Fruit fly (Drosophila melanogaster): Measurements from ENCODE around the gene Cds.
A peak's percentile ranks its signal among the peaks of the same experiment; 100 is the strongest.

Gene Cds

DNA sequence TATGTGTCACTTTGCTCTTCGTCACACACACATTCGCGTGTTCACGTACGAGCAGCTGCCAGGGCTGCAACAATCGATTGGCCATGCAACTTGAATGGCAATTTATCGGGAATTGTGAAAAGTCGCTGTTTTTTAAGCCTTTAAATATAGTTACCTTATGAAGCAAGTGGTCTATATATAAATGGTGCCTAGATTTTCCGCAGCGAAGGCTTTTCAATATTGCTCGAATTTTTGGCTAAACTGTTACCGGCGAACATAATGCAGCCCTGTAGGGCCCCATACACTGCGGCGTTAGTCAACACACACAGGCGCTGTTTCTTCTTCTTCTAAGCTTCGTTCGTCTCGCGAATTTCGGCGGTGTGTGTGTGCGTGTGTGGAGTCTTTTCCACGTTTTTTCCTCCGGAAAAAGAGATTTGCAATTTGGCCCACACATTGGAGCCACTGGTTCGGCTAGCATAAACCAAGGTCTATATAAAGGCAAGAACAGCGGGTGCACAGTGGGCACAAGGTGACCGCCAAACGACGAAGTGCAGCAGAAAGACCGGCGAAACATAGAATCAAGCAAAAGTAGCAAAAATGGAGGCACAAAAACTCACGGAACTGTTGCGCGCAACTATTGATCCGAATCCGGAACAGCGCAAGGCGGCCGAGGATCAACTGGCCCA is 11.6 kb upstream of the Cds start, which contains the start of the genes Arp3 and msk (continued):
- peak; percentile 72 for TF ChIP-seq CG18476 (GFP tag; optimal IDR thresholded peaks at IDR 0.05)
- TF ChIP-seq Atf6 (GFP tag; IDR thresholded peaks at IDR 0.05) = peak; percentile 67
- 0 out of 3 replicates have a peak, but pooled peaks have one; percentile 55 for TF ChIP-seq CG2199 (GFP tag; IDR thresholded peaks at IDR 0.05)
- peak; percentile 88 for TF ChIP-seq lab (GFP tag; optimal IDR thresholded peaks at IDR 0.05)
- TF ChIP-seq ato (GFP tag; IDR thresholded peaks at IDR 0.05; ENCODE audit: partially characterized antibody) = no peak
- TF ChIP-seq CG1529 (GFP tag; optimal IDR thresholded peaks at IDR 0.05) = no peak
- TF ChIP-seq CG33557 (GFP tag; optimal IDR thresholded peaks at IDR 0.05) = peak; percentile 56
- TF ChIP-seq Doc3 (GFP tag; IDR thresholded peaks at IDR 0.05; ENCODE audit: partially characterized antibody) = peak; percentile 35; the same call in 2 of the 3 replicates
- TF ChIP-seq PHDP (tag; optimal IDR thresholded peaks at IDR 0.05) = peak; percentile 70
- peak; percentile 67 for TF ChIP-seq CG10209 (GFP tag; optimal IDR thresholded peaks at IDR 0.05)
- TF ChIP-seq B-H2 (GFP tag; optimal IDR thresholded peaks at IDR 0.05) = peak; percentile 91
- peak; percentile 25; the same call in 1 of the 2 replicates for TF ChIP-seq CG14014 (GFP tag; IDR thresholded peaks at IDR 0.05)
- peak; percentile 83 for TF ChIP-seq Deaf1 (tag; optimal IDR thresholded peaks at IDR 0.05)
- no peak for TF ChIP-seq tna (GFP tag; IDR thresholded peaks at IDR 0.05; ENCODE audit: partially characterized antibody)
- peak in 1 of 3 experiments; percentile 64 for TF ChIP-seq lola (GFP tag; optimal IDR thresholded peaks at IDR 0.05)
- peak; percentile 87 for TF ChIP-seq Camta (GFP tag; optimal IDR thresholded peaks at IDR 0.05)
- TF ChIP-seq tup (GFP tag; optimal IDR thresholded peaks at IDR 0.05) = peak; percentile 78
- no peak for TF ChIP-seq mld (GFP tag; IDR thresholded peaks at IDR 0.05; ENCODE audit: partially characterized antibody)
- peak; percentile 83 for TF ChIP-seq CG11456 (GFP tag; IDR thresholded peaks at IDR 0.05)
- TF ChIP-seq CG13424 (tag; optimal IDR thresholded peaks at IDR 0.05) = peak; percentile 77
- peak; percentile 76 for TF ChIP-seq Mes4 (GFP tag; optimal IDR thresholded peaks at IDR 0.05)
- peak; percentile 99 for TF ChIP-seq CG17385 (GFP tag; optimal IDR thresholded peaks at IDR 0.05)
- 0 out of 2 replicates have a peak, but pooled peaks have one; percentile 33 for TF ChIP-seq sim (GFP tag; IDR thresholded peaks at IDR 0.05)
- peak; percentile 89 for TF ChIP-seq Dad (GFP tag; optimal IDR thresholded peaks at IDR 0.05)
- peak; percentile 49 for TF ChIP-seq CG17802 (tag; optimal IDR thresholded peaks at IDR 0.05)
- no peak for TF ChIP-seq Opbp (GFP tag; IDR thresholded peaks at IDR 0.05; ENCODE audit: partially characterized antibody)
- no peak for TF ChIP-seq nerfin-2 (GFP tag; IDR thresholded peaks at IDR 0.05; ENCODE audit: partially characterized antibody)
- peak; percentile 94 for TF ChIP-seq CG13624 (GFP tag; optimal IDR thresholded peaks at IDR 0.05)
- TF ChIP-seq MTF-1 (GFP tag; optimal IDR thresholded peaks at IDR 0.05; ENCODE audit: borderline replicate concordance) = peak; percentile 7
- peak; percentile 80 for TF ChIP-seq Aef1 (GFP tag; IDR thresholded peaks at IDR 0.05)
- peak; percentile 91 for TF ChIP-seq p53 (GFP tag; optimal IDR thresholded peaks at IDR 0.05)
- no peak for TF ChIP-seq peb (GFP tag; IDR thresholded peaks at IDR 0.05)
- no peak for TF ChIP-seq D (optimal IDR thresholded peaks at IDR 0.05)
- TF ChIP-seq D (GFP tag; optimal IDR thresholded peaks at IDR 0.05) = peak; percentile 49
- peak; percentile 68 for TF ChIP-seq en (GFP tag; optimal IDR thresholded peaks at IDR 0.05)
- no peak for TF ChIP-seq Lpt (GFP tag; optimal IDR thresholded peaks at IDR 0.05)
- peak; percentile 83 for TF ChIP-seq Atf-2 (GFP tag; optimal IDR thresholded peaks at IDR 0.05)
- TF ChIP-seq CG31441 (GFP tag; IDR thresholded peaks at IDR 0.05) = peak; percentile 64
- TF ChIP-seq ara (GFP tag; IDR thresholded peaks at IDR 0.05) = peak; percentile 66
- peak; percentile 82 for TF ChIP-seq Six4 (GFP tag; optimal IDR thresholded peaks at IDR 0.05)
- peak; percentile 85 for TF ChIP-seq CG12942 (GFP tag; optimal IDR thresholded peaks at IDR 0.05)
- TF ChIP-seq HLH54F (GFP tag; optimal IDR thresholded peaks at IDR 0.05) = peak; percentile 91
- TF ChIP-seq Poxn (GFP tag; IDR thresholded peaks at IDR 0.05) = no peak
- no peak for TF ChIP-seq seq (GFP tag; IDR thresholded peaks at IDR 0.05)
- TF ChIP-seq HLH3B (GFP tag; IDR thresholded peaks at IDR 0.05) = peak; percentile 68
- TF ChIP-seq CG6654 (GFP tag; optimal IDR thresholded peaks at IDR 0.05) = peak; percentile 5
- peak; percentile 58 for TF ChIP-seq CG12236 (GFP tag; optimal IDR thresholded peaks at IDR 0.05)
- TF ChIP-seq schlank (tag; optimal IDR thresholded peaks at IDR 0.05) = peak; percentile 49
- peak in 1 of 2 experiments; percentile 13 for TF ChIP-seq Trl (optimal IDR thresholded peaks at IDR 0.05)
- peak; percentile 91 for TF ChIP-seq Trl (GFP tag; optimal IDR thresholded peaks at IDR 0.05)
